Fruit fly (Drosophila melanogaster): ENCODE measurements around the gene Akt.

The Akt gene

DNA sequence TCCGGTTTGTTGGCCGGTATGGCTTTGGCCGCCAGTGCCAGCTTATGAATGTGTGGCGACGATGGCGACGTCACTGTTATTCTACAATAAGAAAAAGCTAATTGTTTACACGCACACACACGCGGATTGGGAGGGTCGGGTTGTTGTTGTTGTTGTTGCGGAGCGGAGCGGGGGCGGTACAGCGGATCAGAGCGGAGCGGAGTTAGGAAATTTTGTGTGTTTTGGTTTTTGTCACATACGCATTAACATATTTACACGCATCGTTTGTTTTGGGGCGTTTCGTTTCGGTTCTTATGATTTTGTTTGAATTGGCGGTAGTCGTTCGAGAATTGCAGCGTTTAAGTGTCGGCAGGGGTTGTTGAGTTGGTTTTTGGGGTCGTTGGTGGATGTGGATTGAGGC lies 29.8 kb upstream of the Akt start (continued):
- TF ChIP-seq onecut (GFP tag; IDR thresholded peaks at IDR 0.05) (peak; percentile 55; the same call in 1 of the 2 replicates), abd-A (tag; optimal IDR thresholded peaks at IDR 0.05) (no peak), lilli (GFP tag; optimal IDR thresholded peaks at IDR 0.05) (no peak), pb (GFP tag; optimal IDR thresholded peaks at IDR 0.05) (peak; percentile 9), C15 (GFP tag; IDR thresholded peaks at IDR 0.05) (no peak), Antp (GFP tag; optimal IDR thresholded peaks at IDR 0.05) (no peak), kay (GFP tag; optimal IDR thresholded peaks at IDR 0.05) (no peak), gt (GFP tag; IDR thresholded peaks at IDR 0.05) (no peak), ase (GFP tag; IDR thresholded peaks at IDR 0.05) (no peak), CG3163 (GFP tag; optimal IDR thresholded peaks at IDR 0.05) (no peak), CG3838 (GFP tag; optimal IDR thresholded peaks at IDR 0.05) (peak; percentile 3), CG15269 (tag; optimal IDR thresholded peaks at IDR 0.05) (no peak), mirr (GFP tag; optimal IDR thresholded peaks at IDR 0.05) (peak; percentile 54), Lpt (GFP tag; optimal IDR thresholded peaks at IDR 0.05) (no peak), insv (GFP tag; optimal IDR thresholded peaks at IDR 0.05) (no peak), salm (tag; optimal IDR thresholded peaks at IDR 0.05) (peak; percentile 21), sna (GFP tag; IDR thresholded peaks at IDR 0.05; ENCODE audit: partially characterized antibody) (no peak), CG33557 (GFP tag; optimal IDR thresholded peaks at IDR 0.05) (peak; percentile 40), Myb (GFP tag; optimal IDR thresholded peaks at IDR 0.05) (peak; percentile 5), CG12071 (GFP tag; optimal IDR thresholded peaks at IDR 0.05) (no peak), Lhr (GFP tag; optimal IDR thresholded peaks at IDR 0.05) (peak; percentile 31), sd (tag; optimal IDR thresholded peaks at IDR 0.05) (no peak), sr (GFP tag; IDR thresholded peaks at IDR 0.05) (peak; percentile 48; the same call in 1 of the 3 replicates), Jarid2 (GFP tag; optimal IDR thresholded peaks at IDR 0.05) (no peak), so (GFP tag; IDR thresholded peaks at IDR 0.05) (no peak), CG10462 (GFP tag; optimal IDR thresholded peaks at IDR 0.05) (no peak), gem (tag; optimal IDR thresholded peaks at IDR 0.05) (no peak), jing (GFP tag; optimal IDR thresholded peaks at IDR 0.05) (no peak), mld (GFP tag; IDR thresholded peaks at IDR 0.05; ENCODE audit: partially characterized antibody) (no peak), unpg (GFP tag; optimal IDR thresholded peaks at IDR 0.05) (no peak), dimm (GFP tag; IDR thresholded peaks at IDR 0.05) (no peak), B-H1 (GFP tag; IDR thresholded peaks at IDR 0.05) (no peak; the same call in 2 of the 3 replicates), TFAM (GFP tag; optimal IDR thresholded peaks at IDR 0.05) (no peak), H15 (GFP tag; IDR thresholded peaks at IDR 0.05) (no peak), Scr (GFP tag; IDR thresholded peaks at IDR 0.05; ENCODE audit: partially characterized antibody) (no peak), gfzf (GFP tag; optimal IDR thresholded peaks at IDR 0.05) (no peak), trh (GFP tag; optimal IDR thresholded peaks at IDR 0.05) (no peak), sens (GFP tag) (peak; percentile 88), az2 (GFP tag; optimal IDR thresholded peaks at IDR 0.05) (no peak), gsb-n (tag; optimal IDR thresholded peaks at IDR 0.05) (peak; percentile 68), Ssrp (tag; optimal IDR thresholded peaks at IDR 0.05) (no peak), lbe (GFP tag; optimal IDR thresholded peaks at IDR 0.05) (no peak), zen (tag; optimal IDR thresholded peaks at IDR 0.05) (no peak), Opbp (GFP tag; IDR thresholded peaks at IDR 0.05; ENCODE audit: partially characterized antibody) (no peak), CG1024 (GFP tag; IDR thresholded peaks at IDR 0.05) (no peak), CG12299 (tag; optimal IDR thresholded peaks at IDR 0.05) (no peak), oc (tag; optimal IDR thresholded peaks at IDR 0.05) (peak; percentile 73), CG10979 (tag; optimal IDR thresholded peaks at IDR 0.05) (no peak), ham (GFP tag; IDR thresholded peaks at IDR 0.05) (no peak), CG10431 (GFP tag; optimal IDR thresholded peaks at IDR 0.05) (peak; percentile 22), CG7963 (GFP tag; IDR thresholded peaks at IDR 0.05; ENCODE audit: partially characterized antibody) (no peak), wor (GFP tag; IDR thresholded peaks at IDR 0.05) (no peak)
